Worm (Caenorhabditis elegans) whole organism, young adult: ENCODE data around the gene myrf-1.

Source experiments
- ama-1 ChIP-seq, 3 experiments: fragments of 150-350 bp in 1 of 3; sonication (generic microtip) in 2 of 3; optimal IDR thresholded peaks; 2 replicates each; lab custom pipeline; 2014 to 2018; ENCODE audit warnings: missing biosample characterization in 2 of 3, missing genetic modification characterization in 2 of 3, missing genetic modification reagents in 2 of 3
- dpff-1 ChIP-seq: sonication (generic microtip); optimal IDR thresholded peaks from 2 replicates; lab custom pipeline; 2017; ENCODE audit warnings: mild to moderate bottlenecking, missing genetic modification characterization, missing compliant biosample characterization
- ekl-4 ChIP-seq: fragments of 200-800 bp; sonication (Bioruptor generic); IDR thresholded peaks from 2 replicates; pipeline ENCODE4 v1.3.6; 2022; ENCODE audit warnings: missing genetic modification reagents, missing genetic modification characterization, missing compliant biosample characterization
- pha-4 ChIP-seq: fragments of 150-350 bp; sonication (generic microtip); optimal IDR thresholded peaks from 2 replicates; lab custom pipeline; 2014; ENCODE audit warnings: missing biosample characterization, missing genetic modification reagents, missing genetic modification characterization
- unc-62 ChIP-seq: fragments of 150-350 bp; optimal IDR thresholded peaks from 2 replicates; lab custom pipeline; 2014; ENCODE audit warnings: missing biosample characterization, missing genetic modification reagents, missing genetic modification characterization

DNA sequence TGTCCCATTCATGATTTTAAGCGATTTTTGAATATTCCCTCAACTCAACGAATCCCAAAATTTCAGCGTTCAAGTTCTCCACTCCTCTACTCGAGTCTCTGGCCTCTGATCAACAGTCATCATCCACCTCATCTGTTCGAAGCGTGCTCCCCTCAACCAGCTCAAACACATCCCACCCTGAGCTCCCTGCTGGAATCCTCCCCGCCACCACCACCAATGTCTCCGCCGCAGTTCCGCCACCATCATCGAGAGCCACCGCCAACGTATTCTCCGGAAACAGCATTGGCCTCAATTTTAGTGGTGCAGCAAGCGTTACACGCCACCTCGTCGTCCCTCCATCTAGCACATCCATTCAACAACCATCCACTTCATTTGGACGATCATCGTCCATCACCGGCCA lies 29.3 kb upstream of the myrf-1 start:
- TF ChIP-seq ekl-4 (GFP tag; lab: Robert Waterston, UW) (no peak), unc-62 (GFP tag; lab: Kevin White, UChicago) (no peak), dpff-1 (tag; lab: Kevin White, UChicago) (no peak), ama-1 (optimal IDR thresholded peaks at IDR 0.05; lab: Kevin White, UChicago) (no peak), ama-1 (GFP tag; optimal IDR thresholded peaks at IDR 0.05; lab: Kevin White, UChicago) (no peak), pha-4 (tag; lab: Kevin White, UChicago) (no peak)
